Worm (Caenorhabditis elegans) whole organism, late embryonic: Measurements from ENCODE around the gene dpy-4.
"Not testable (repeated sequence)": the region's sequence is repeated elsewhere in the genome, so short reads cannot be mapped to it uniquely, and the experiment has no call there.

Experiments used
- C38D4.7 ChIP-seq: fragments of 200-800 bp; sonication (Bioruptor generic); optimal IDR thresholded peaks from 2 replicates; lab custom pipeline; 2018; ENCODE audit warnings: mild to moderate bottlenecking, missing genetic modification characterization, moderate library complexity, missing compliant biosample characterization
- ceh-2 ChIP-seq: sonication (generic microtip); optimal IDR thresholded peaks from 2 replicates; lab custom pipeline; 2016; ENCODE audit warnings: missing genotype, missing genetic modification characterization, missing compliant biosample characterization
- ceh-22 ChIP-seq: sonication (generic microtip); optimal IDR thresholded peaks from 2 replicates; lab custom pipeline; 2017; ENCODE audit warnings: missing biosample characterization, missing genetic modification characterization
- ceh-30 ChIP-seq: fragments of 150-350 bp; optimal IDR thresholded peaks from 2 replicates; lab custom pipeline; 2014; ENCODE audit warnings: missing biosample characterization, missing genetic modification characterization
- ceh-6 ChIP-seq: fragments of 200-800 bp; sonication (Bioruptor generic); optimal IDR thresholded peaks from 2 replicates; lab custom pipeline; 2018; ENCODE audit warnings: mild to moderate bottlenecking, missing genetic modification characterization, missing compliant biosample characterization
- ceh-9 ChIP-seq: sonication (generic microtip); optimal IDR thresholded peaks from 2 replicates; lab custom pipeline; 2016; ENCODE audit warnings: mild to moderate bottlenecking, missing genetic modification characterization, inconsistent platforms, missing compliant biosample characterization
- dmd-4 ChIP-seq: sonication (generic microtip); optimal IDR thresholded peaks from 2 replicates; lab custom pipeline; 2016; ENCODE audit warnings: borderline replicate concordance, missing genetic modification characterization, missing compliant biosample characterization
- dve-1 ChIP-seq: sonication (generic microtip); optimal IDR thresholded peaks from 2 replicates; lab custom pipeline; 2017; ENCODE audit warnings: antibody characterized with exemption, mild to moderate bottlenecking, missing genetic modification characterization, missing compliant biosample characterization
- gmeb-2 ChIP-seq: sonication (generic microtip); optimal IDR thresholded peaks from 2 replicates; lab custom pipeline; 2016; ENCODE audit warnings: missing genetic modification characterization, inconsistent platforms, missing compliant biosample characterization
- hlh-13 ChIP-seq: fragments of 200-800 bp; sonication (Bioruptor generic); optimal IDR thresholded peaks from 2 replicates; lab custom pipeline; 2018; ENCODE audit warnings: mild to moderate bottlenecking, missing genetic modification characterization, missing compliant biosample characterization
- hlh-6 ChIP-seq: sonication (generic microtip); optimal IDR thresholded peaks from 2 replicates; lab custom pipeline; 2016; ENCODE audit warnings: missing genotype, missing genetic modification characterization, missing compliant biosample characterization
- hlh-8 ChIP-seq: sonication (generic microtip); optimal IDR thresholded peaks from 2 replicates; lab custom pipeline; 2016; ENCODE audit warnings: missing genotype, missing genetic modification characterization, missing compliant biosample characterization
- lim-6 ChIP-seq: sonication (generic microtip); optimal IDR thresholded peaks from 2 replicates; lab custom pipeline; 2016; ENCODE audit warnings: missing genetic modification characterization, missing compliant biosample characterization
- madf-2 ChIP-seq: sonication (generic microtip); optimal IDR thresholded peaks from 2 replicates; lab custom pipeline; 2017; ENCODE audit warnings: missing genetic modification characterization, missing compliant biosample characterization
- mec-3 ChIP-seq: sonication (generic microtip); optimal IDR thresholded peaks from 2 replicates; lab custom pipeline; 2016; ENCODE audit warnings: borderline replicate concordance, missing genetic modification characterization, missing compliant biosample characterization
- nfya-1 ChIP-seq: sonication (generic microtip); optimal IDR thresholded peaks from 2 replicates; lab custom pipeline; 2017; ENCODE audit warnings: missing genetic modification characterization, mild to moderate bottlenecking, missing compliant biosample characterization, antibody characterized with exemption, moderate library complexity
- npax-4 ChIP-seq: sonication (generic microtip); optimal IDR thresholded peaks from 2 replicates; lab custom pipeline; 2016; ENCODE audit warnings: missing genetic modification characterization, missing compliant biosample characterization
- odd-2 ChIP-seq: sonication (generic microtip); optimal IDR thresholded peaks from 2 replicates; lab custom pipeline; 2017; ENCODE audit warnings: antibody characterized with exemption, mild to moderate bottlenecking, missing genetic modification characterization, missing compliant biosample characterization
- pha-2 ChIP-seq: sonication (generic microtip); optimal IDR thresholded peaks from 2 replicates; lab custom pipeline; 2017; ENCODE audit warnings: mild to moderate bottlenecking, missing genetic modification characterization, missing compliant biosample characterization
- ttx-3 ChIP-seq: sonication (generic microtip); optimal IDR thresholded peaks from 2 replicates; lab custom pipeline; 2016; ENCODE audit warnings: missing genetic modification reagents, missing genetic modification characterization, missing compliant biosample characterization
- unc-3 ChIP-seq, 2 experiments: fragments of 200-800 bp in 1 of 2; sonication (Bioruptor generic) in 1 of 2; sonication (generic microtip) in 1 of 2; conservative IDR thresholded peaks in 1 of 2; optimal IDR thresholded peaks in 1 of 2; 2 replicates each; pipeline versions ENCODE4 v1.3.6 to Lab custom; 2016 to 2022; ENCODE audit warnings: missing compliant biosample characterization in 2 of 2, missing genetic modification characterization in 2 of 2, missing genetic modification reagents in 1 of 2

Gene dpy-4

DNA sequence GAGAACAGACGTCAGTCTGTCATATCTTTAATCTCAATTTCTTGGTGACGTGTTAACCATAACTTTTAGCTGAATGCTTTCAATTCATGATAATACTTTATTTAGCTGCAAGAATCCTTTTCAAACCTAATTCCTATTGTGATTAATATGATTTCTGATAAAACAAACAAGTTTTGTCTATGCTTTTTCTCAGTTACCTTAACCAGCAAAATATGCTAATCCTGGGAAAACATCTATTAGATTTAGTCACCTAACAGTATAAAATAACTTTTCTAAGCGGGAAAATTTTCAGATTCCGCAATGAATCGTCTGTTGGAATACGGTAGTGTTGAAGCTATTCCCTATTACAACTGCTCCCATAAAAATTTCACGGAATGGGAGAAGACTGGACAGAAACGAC is 48.0 kb downstream of the dpy-4 start, which contains the start of gene Y57G11C.30:
Gene Y57G11C.30, plus strand, starts transcription at position 301 of the 400 bp plus-strand sequence.
- not testable (repeated sequence) for TF ChIP-seq npax-4 (tag; lab: Kevin White, UChicago); ceh-30 (tag; lab: Kevin White, UChicago); madf-2

DNA sequence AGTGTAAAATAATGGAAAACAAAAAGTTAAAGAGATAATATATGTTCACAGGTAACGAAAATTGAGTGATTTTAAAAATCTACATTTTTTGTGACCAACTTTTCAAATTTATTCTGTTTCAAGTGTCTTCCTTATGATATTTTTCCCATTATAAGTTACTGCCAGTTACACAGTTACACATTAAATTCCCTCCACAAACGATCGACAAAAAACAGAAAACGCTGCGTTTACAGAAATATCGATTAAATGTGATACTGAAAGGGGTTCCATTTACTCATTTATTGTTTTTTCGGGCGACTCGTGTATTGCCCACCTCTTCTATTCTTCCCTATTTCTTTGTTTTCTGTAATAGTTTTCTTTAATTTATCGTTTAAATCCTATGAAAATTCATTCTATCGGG is 49.6 kb downstream of the dpy-4 start, which contains the start of gene Y57G11C.1144:
Gene Y57G11C.1144, plus strand, starts transcription at position 301 of the 400 bp plus-strand sequence.
- TF ChIP-seq hlh-6, result no peak
- no peak for TF ChIP-seq unc-3 (GFP tag; conservative IDR thresholded peaks at IDR 0.05; lab: Robert Waterston, UW)
- TF ChIP-seq unc-3 (tag; optimal IDR thresholded peaks at IDR 0.05; lab: Kevin White, UChicago), result no peak
- no peak for TF ChIP-seq mec-3 (tag; lab: Kevin White, UChicago)
- no peak for TF ChIP-seq dve-1 (tag; lab: Kevin White, UChicago)
- no peak for TF ChIP-seq hlh-13 (GFP tag; lab: Kevin White, UChicago)
- TF ChIP-seq ceh-6, result no peak
- TF ChIP-seq dmd-4 (tag; lab: Kevin White, UChicago), result no peak
- TF ChIP-seq ceh-9 (tag; lab: Kevin White, UChicago), result no peak
- TF ChIP-seq hlh-8 (tag; lab: Kevin White, UChicago), result no peak
- no peak for TF ChIP-seq ceh-22 (tag; lab: Kevin White, UChicago)
- no peak for TF ChIP-seq nfya-1 (tag; lab: Kevin White, UChicago)
- TF ChIP-seq ceh-2 (tag; lab: Kevin White, UChicago), result no peak
- no peak for TF ChIP-seq C38D4.7 (GFP tag; lab: Kevin White, UChicago)
- no peak for TF ChIP-seq gmeb-2 (tag; lab: Kevin White, UChicago)
- no peak for TF ChIP-seq ttx-3 (tag; lab: Kevin White, UChicago)
- no peak for TF ChIP-seq lim-6 (tag; lab: Kevin White, UChicago)
- no peak for TF ChIP-seq pha-2 (tag; lab: Kevin White, UChicago)
- no peak for TF ChIP-seq odd-2 (tag; lab: Kevin White, UChicago)
